Worm (Caenorhabditis elegans): ENCODE results near the gene tag-267.
A peak's percentile ranks its signal among the peaks of the same experiment; 100 is the strongest.

Gene tag-267

ce11 chrIII:640198-640803 is at the start of gene tag-267, which contains the start of gene tag-266:
Gene tag-267, plus strand, starts transcription at chrIII:640790.
Gene tag-266, minus strand, starts transcription at chrIII:640226.
- peak; percentile 61 to 83 for TF ChIP-seq lsy-2 (tag; optimal IDR thresholded peaks at IDR 0.05)
- no peak for TF ChIP-seq unc-30 (tag; optimal IDR thresholded peaks at IDR 0.05)
- peak; percentile 70 for TF ChIP-seq swsn-7 (tag; optimal IDR thresholded peaks at IDR 0.05)
- TF ChIP-seq lin-13 (GFP tag; optimal IDR thresholded peaks at IDR 0.05): peak; percentile 19
- TF ChIP-seq rnt-1 (tag; optimal IDR thresholded peaks at IDR 0.05): peak; percentile 76
- TF ChIP-seq pag-3 (tag; optimal IDR thresholded peaks at IDR 0.05; ENCODE audit: borderline replicate concordance, insufficient read depth): no peak
- peak; percentile 28 to 66 (median 54) for TF ChIP-seq dpl-1 (GFP tag; optimal IDR thresholded peaks at IDR 0.05)
- peak; percentile 81 for TF ChIP-seq snu-23 (GFP tag; optimal IDR thresholded peaks at IDR 0.05)
- no peak for TF ChIP-seq C34B4.2 (tag; optimal IDR thresholded peaks at IDR 0.05)
- peak; percentile 80 for TF ChIP-seq unc-98 (GFP tag; IDR thresholded peaks at IDR 0.05)
- TF ChIP-seq blmp-1 (tag; optimal IDR thresholded peaks at IDR 0.05): peak; percentile 18
- peak; percentile 69 for TF ChIP-seq nhr-237 (tag; optimal IDR thresholded peaks at IDR 0.05)
- TF ChIP-seq nhr-90 (tag; optimal IDR thresholded peaks at IDR 0.05; ENCODE audit: poor library complexity): peak; percentile 88
- TF ChIP-seq nhr-19 (GFP tag; conservative IDR thresholded peaks at IDR 0.05): peak; percentile 58
- no peak for TF ChIP-seq nhr-84 (tag; optimal IDR thresholded peaks at IDR 0.05)
- no peak for TF ChIP-seq tlp-1 (tag; optimal IDR thresholded peaks at IDR 0.05)
- no peak for TF ChIP-seq nhr-28 (tag; optimal IDR thresholded peaks at IDR 0.05)
- no peak for TF ChIP-seq vab-15 (tag; optimal IDR thresholded peaks at IDR 0.05)
- peak; percentile 83; the same call in 1 of the 2 replicates for TF ChIP-seq ceh-88 (GFP tag; IDR thresholded peaks at IDR 0.05)
- TF ChIP-seq lin-39 (tag; optimal IDR thresholded peaks at IDR 0.05): peak; percentile 4
- TF ChIP-seq nhr-47 (tag; optimal IDR thresholded peaks at IDR 0.05): peak; percentile 88
- peak in 1 of 2 experiments; percentile 76 for TF ChIP-seq ztf-11 (tag; optimal IDR thresholded peaks at IDR 0.05)
- peak; percentile 44 for TF ChIP-seq unc-130 (tag; optimal IDR thresholded peaks at IDR 0.05)
- TF ChIP-seq irx-1 (tag; optimal IDR thresholded peaks at IDR 0.05): peak; percentile 77
- no peak for TF ChIP-seq pqm-1 (tag; optimal IDR thresholded peaks at IDR 0.05)
- peak; percentile 33 for TF ChIP-seq F16B12.6 (tag; optimal IDR thresholded peaks at IDR 0.05)
- peak; percentile 60 to 75 for TF ChIP-seq lin-35 (GFP tag; optimal IDR thresholded peaks at IDR 0.05)
- TF ChIP-seq hpl-2 (GFP tag; optimal IDR thresholded peaks at IDR 0.05): no peak
- TF ChIP-seq nhr-85 (tag): peak; percentile 86
- no peak for TF ChIP-seq alr-1 (tag; optimal IDR thresholded peaks at IDR 0.05; ENCODE audit: borderline replicate concordance)
- peak; percentile 77 for TF ChIP-seq mep-1 (tag; optimal IDR thresholded peaks at IDR 0.05)
- TF ChIP-seq unc-86 (tag; optimal IDR thresholded peaks at IDR 0.05): peak; percentile 47
- TF ChIP-seq mab-9 (GFP tag; IDR thresholded peaks at IDR 0.05): peak; percentile 41; the same call in 1 of the 2 replicates
- no peak for TF ChIP-seq aha-1 (tag; optimal IDR thresholded peaks at IDR 0.05)
- peak; percentile 55 for TF ChIP-seq fos-1 (tag; optimal IDR thresholded peaks at IDR 0.05)
- peak; percentile 90 for TF ChIP-seq fkh-8 (tag; optimal IDR thresholded peaks at IDR 0.05)
- TF ChIP-seq fkh-4 (tag; optimal IDR thresholded peaks at IDR 0.05; ENCODE audit: borderline replicate concordance): peak; percentile 41
- TF ChIP-seq efl-1 (optimal IDR thresholded peaks at IDR 0.05): peak; percentile 59 to 62
- TF ChIP-seq efl-1 (GFP tag; optimal IDR thresholded peaks at IDR 0.05 in 1 of 2): peak; percentile 64 to 91
- TF ChIP-seq ceh-82 (tag; optimal IDR thresholded peaks at IDR 0.05): peak; percentile 20 to 64 (median 21)
- peak; percentile 87 for TF ChIP-seq nhr-71 (tag; optimal IDR thresholded peaks at IDR 0.05)
- no peak for TF ChIP-seq efl-3 (GFP tag; optimal IDR thresholded peaks at IDR 0.05)
- TF ChIP-seq nhr-76 (tag; optimal IDR thresholded peaks at IDR 0.05): no peak
- peak; percentile 27 for TF ChIP-seq skn-1 (tag; optimal IDR thresholded peaks at IDR 0.05)
- peak; percentile 3 for TF ChIP-seq Y116A8C.19 (tag; optimal IDR thresholded peaks at IDR 0.05; ENCODE audit: borderline replicate concordance)
- peak; percentile 34 for TF ChIP-seq zag-1 (tag; optimal IDR thresholded peaks at IDR 0.05)
- no peak for TF ChIP-seq zip-4 (GFP tag; optimal IDR thresholded peaks at IDR 0.05)
- peak; percentile 92 for TF ChIP-seq pax-3 (tag; optimal IDR thresholded peaks at IDR 0.05)
- peak; percentile 48 for TF ChIP-seq snpc-4 (tag; optimal IDR thresholded peaks at IDR 0.05)
- TF ChIP-seq egl-27 (tag; optimal IDR thresholded peaks at IDR 0.05): no peak
- TF ChIP-seq nhr-77 (tag; optimal IDR thresholded peaks at IDR 0.05): peak; percentile 59
- peak; percentile 87 for TF ChIP-seq C16A3.4 (tag; optimal IDR thresholded peaks at IDR 0.05)

All from whole organism, L1 larva.